Fruit fly (Drosophila melanogaster) whole organism, embryonic: ENCODE data around the gene ND-13A.

Source experiments
- Bdp1 ChIP-seq: fragments of 200-800 bp; sonication (Bioruptor generic); optimal IDR thresholded peaks from 3 replicates; lab custom pipeline; 2016; ENCODE audit warnings: missing biosample characterization, missing genetic modification characterization
- CG1024 ChIP-seq: fragments of 200-800 bp; sonication (Bioruptor generic); IDR thresholded peaks from 2 replicates; pipeline ENCODE4 v1.3.6; 2022; ENCODE audit warnings: missing biosample characterization, missing genetic modification characterization
- CG11456 ChIP-seq: fragments of 200-800 bp; sonication (Bioruptor generic); IDR thresholded peaks from 3 replicates; pipeline ENCODE4 v1.3.6; 2022; ENCODE audit warnings: missing biosample characterization, missing genetic modification characterization
- CG12299 ChIP-seq: fragments of 200-800 bp; sonication (Bioruptor generic); optimal IDR thresholded peaks from 2 replicates; lab custom pipeline; 2018; ENCODE audit warnings: missing biosample characterization, mild to moderate bottlenecking, missing genetic modification characterization
- CG12659 ChIP-seq: fragments of 200-800 bp; sonication (Bioruptor generic); optimal IDR thresholded peaks from 3 replicates; lab custom pipeline; 2017; ENCODE audit warnings: mild to moderate bottlenecking, missing biosample characterization, missing genetic modification reagents, missing genetic modification characterization
- CG12769 ChIP-seq: fragments of 200-800 bp; sonication (Bioruptor generic); optimal IDR thresholded peaks from 2 replicates; lab custom pipeline; 2019; ENCODE audit warnings: missing biosample characterization, mild to moderate bottlenecking, missing genetic modification characterization, moderate library complexity
- CG14860 ChIP-seq: fragments of 200-800 bp; sonication (Bioruptor generic); IDR thresholded peaks from 3 replicates; pipeline ENCODE4 v1.3.6; 2022; ENCODE audit warnings: missing biosample characterization, missing genetic modification characterization; ENCODE audit not compliant: partially characterized antibody
- CG1603 ChIP-seq: fragments of 200-800 bp; sonication (Bioruptor generic); optimal IDR thresholded peaks from 2 replicates; lab custom pipeline; 2019; ENCODE audit warnings: missing biosample characterization, mild to moderate bottlenecking, missing genetic modification characterization, moderate library complexity
- CG1792 ChIP-seq: fragments of 200-800 bp; sonication (Bioruptor generic); optimal IDR thresholded peaks from 2 replicates; lab custom pipeline; 2016; ENCODE audit warnings: missing biosample characterization, missing genetic modification characterization
- CG2120 ChIP-seq: fragments of 200-800 bp; sonication (Bioruptor generic); optimal IDR thresholded peaks from 3 replicates; lab custom pipeline; 2016; ENCODE audit warnings: missing biosample characterization, missing genetic modification characterization
- CG30020 ChIP-seq: fragments of 200-800 bp; optimal IDR thresholded peaks from 2 replicates; lab custom pipeline; 2019; ENCODE audit warnings: missing biosample characterization, mild to moderate bottlenecking, missing genetic modification characterization, moderate library complexity
- CG30403 ChIP-seq: fragments of 200-800 bp; sonication (Bioruptor generic); optimal IDR thresholded peaks from 3 replicates; lab custom pipeline; 2016; ENCODE audit warnings: missing biosample characterization, missing genetic modification characterization
- CG32772 ChIP-seq: fragments of 200-800 bp; sonication (Bioruptor generic); IDR thresholded peaks from 2 replicates; pipeline ENCODE4 v1.3.6; 2022; ENCODE audit warnings: missing biosample characterization, missing genetic modification characterization
- CG42726 ChIP-seq: fragments of 200-800 bp; sonication (Bioruptor generic); IDR thresholded peaks from 2 replicates; pipeline ENCODE4 v1.3.6; 2022; ENCODE audit warnings: missing biosample characterization, missing genetic modification characterization; ENCODE audit not compliant: partially characterized antibody
- CG4282 ChIP-seq: fragments of 200-800 bp; sonication (Bioruptor generic); optimal IDR thresholded peaks from 2 replicates; lab custom pipeline; 2016; ENCODE audit warnings: missing biosample characterization, missing genetic modification characterization
- CG5245 ChIP-seq: fragments of 200-800 bp; sonication (Bioruptor generic); optimal IDR thresholded peaks from 3 replicates; lab custom pipeline; 2016; ENCODE audit warnings: missing biosample characterization, missing genetic modification characterization
- CG7745 ChIP-seq: fragments of 200-800 bp; sonication (Bioruptor generic); optimal IDR thresholded peaks from 2 replicates; lab custom pipeline; 2018; ENCODE audit warnings: missing biosample characterization, mild to moderate bottlenecking, missing genetic modification characterization, moderate library complexity
- CG8924 ChIP-seq: fragments of 200-800 bp; optimal IDR thresholded peaks from 3 replicates; lab custom pipeline; 2019; ENCODE audit warnings: missing biosample characterization, mild to moderate bottlenecking, missing genetic modification characterization, moderate library complexity
- CG9797 ChIP-seq: fragments of 200-800 bp; sonication (Bioruptor generic); optimal IDR thresholded peaks from 3 replicates; lab custom pipeline; 2018; ENCODE audit warnings: missing biosample characterization, mild to moderate bottlenecking, missing genetic modification characterization
- Dref ChIP-seq: fragments of 200-800 bp; sonication (Bioruptor generic); IDR thresholded peaks from 2 replicates; pipeline ENCODE4 v1.3.6; 2022; ENCODE audit warnings: missing biosample characterization, missing genetic modification characterization
- Elba2 ChIP-seq: fragments of 200-800 bp; sonication (Bioruptor generic); optimal IDR thresholded peaks from 3 replicates; lab custom pipeline; 2016; ENCODE audit warnings: missing biosample characterization, missing genetic modification characterization
- Ets97D ChIP-seq: fragments of 200-800 bp; sonication (Bioruptor generic); optimal IDR thresholded peaks from 3 replicates; lab custom pipeline; 2016; ENCODE audit warnings: missing biosample characterization, missing genetic modification characterization
- H2.0 ChIP-seq: fragments of 200-800 bp; sonication (Bioruptor generic); IDR thresholded peaks from 2 replicates; pipeline ENCODE4 v1.3.6; 2022; ENCODE audit warnings: missing biosample characterization, missing genetic modification characterization
- Lhr ChIP-seq: fragments of 200-800 bp; sonication (Bioruptor generic); optimal IDR thresholded peaks from 3 replicates; lab custom pipeline; 2017; ENCODE audit warnings: mild to moderate bottlenecking, missing biosample characterization, missing genetic modification reagents, missing genetic modification characterization
- NK7.1 ChIP-seq: fragments of 200-800 bp; sonication (Bioruptor generic); optimal IDR thresholded peaks from 3 replicates; lab custom pipeline; 2016; ENCODE audit warnings: missing biosample characterization, missing genetic modification characterization
- NfI ChIP-seq: fragments of 200-800 bp; sonication (Bioruptor generic); optimal IDR thresholded peaks from 3 replicates; lab custom pipeline; 2018; ENCODE audit warnings: missing biosample characterization, mild to moderate bottlenecking, missing genetic modification characterization, moderate library complexity
- Pdp1 ChIP-seq, 2 experiments: fragments of 200-800 bp; sonication (Bioruptor generic); optimal IDR thresholded peaks; 3 replicates each; lab custom pipeline; 2016; ENCODE audit warnings: missing biosample characterization in 2 of 2, missing genetic modification characterization in 2 of 2, mild to moderate bottlenecking in 1 of 2, moderate library complexity in 1 of 2
- Poxn ChIP-seq: fragments of 200-800 bp; sonication (Bioruptor generic); IDR thresholded peaks from 2 replicates; pipeline ENCODE4 v1.3.6; 2022; ENCODE audit warnings: missing biosample characterization, missing genetic modification characterization
- Tbp ChIP-seq: fragments of >200 bp; optimal IDR thresholded peaks from 2 replicates; lab custom pipeline; 2018; ENCODE audit warnings: missing biosample characterization, missing genetic modification characterization
- Trl ChIP-seq, 3 experiments: fragments of >200 bp in 2 of 3; fragments of 200-800 bp in 1 of 3; sonication (Bioruptor generic) in 1 of 3; optimal IDR thresholded peaks; 2 replicates in 1 of 3; 3 replicates in 2 of 3; lab custom pipeline; 2016 to 2017; ENCODE audit warnings: missing biosample characterization in 1 of 3, missing genetic modification characterization in 1 of 3
- amos ChIP-seq: fragments of 200-800 bp; sonication (Bioruptor generic); IDR thresholded peaks from 2 replicates; pipeline ENCODE4 v1.3.6; 2022; ENCODE audit warnings: missing biosample characterization, missing genetic modification characterization; ENCODE audit not compliant: partially characterized antibody
- ap ChIP-seq: fragments of 200-800 bp; sonication (Bioruptor generic); IDR thresholded peaks from 2 replicates; pipeline ENCODE4 v1.3.6; 2022; ENCODE audit warnings: missing biosample characterization, missing genetic modification characterization
- bsh ChIP-seq, 2 experiments: fragments of 200-800 bp; sonication (Bioruptor generic); optimal IDR thresholded peaks; 2 replicates each; lab custom pipeline; 2017 to 2018; ENCODE audit warnings: mild to moderate bottlenecking in 2 of 2, missing biosample characterization in 2 of 2, missing genetic modification characterization in 2 of 2, moderate library complexity in 1 of 2
- btn ChIP-seq: fragments of 200-800 bp; sonication (Bioruptor generic); optimal IDR thresholded peaks from 2 replicates; lab custom pipeline; 2016; ENCODE audit warnings: missing biosample characterization, missing genetic modification characterization
- chinmo ChIP-seq: fragments of 200-800 bp; sonication (Bioruptor generic); IDR thresholded peaks from 4 replicates; pipeline ENCODE4 v1.3.6; 2022; ENCODE audit warnings: missing biosample characterization, missing genetic modification characterization; ENCODE audit not compliant: partially characterized antibody
- dm ChIP-seq: fragments of 200-800 bp; sonication (Bioruptor generic); optimal IDR thresholded peaks from 3 replicates; lab custom pipeline; 2016; ENCODE audit warnings: missing biosample characterization, missing genetic modification characterization
- dpn ChIP-seq, 2 experiments: fragments of 200-800 bp; sonication (Bioruptor generic); optimal IDR thresholded peaks; 3 replicates each; lab custom pipeline; 2016; ENCODE audit warnings: missing biosample characterization in 2 of 2, missing genetic modification characterization in 2 of 2
- eve ChIP-seq, 2 experiments: fragments of >200 bp; optimal IDR thresholded peaks; 2 replicates each; lab custom pipeline; 2017; ENCODE audit warnings: missing biosample characterization in 2 of 2, missing genetic modification characterization in 2 of 2
- hkb ChIP-seq, 2 experiments: fragments of 200-800 bp in 1 of 2; fragments of >200 bp in 1 of 2; sonication (Bioruptor generic) in 1 of 2; IDR thresholded peaks in 1 of 2; optimal IDR thresholded peaks in 1 of 2; 2 replicates each; pipeline versions ENCODE4 v1.3.6 to Lab custom; 2017 to 2022; ENCODE audit warnings: missing biosample characterization in 1 of 2, missing genetic modification characterization in 1 of 2
- klu ChIP-seq: fragments of 200-800 bp; sonication (Bioruptor generic); IDR thresholded peaks from 2 replicates; pipeline ENCODE4 v1.3.6; 2022; ENCODE audit warnings: missing biosample characterization, missing genetic modification characterization
- lola ChIP-seq, 3 experiments: fragments of >200 bp in 2 of 3; fragments of 200-800 bp in 1 of 3; sonication (Bioruptor generic) in 1 of 3; optimal IDR thresholded peaks; 2 replicates each; lab custom pipeline; 2017 to 2019; ENCODE audit warnings: missing biosample characterization in 3 of 3, missing genetic modification characterization in 3 of 3, mild to moderate bottlenecking in 1 of 3, moderate library complexity in 1 of 3
- nom ChIP-seq: fragments of 200-800 bp; sonication (Bioruptor generic); optimal IDR thresholded peaks from 2 replicates; lab custom pipeline; 2017; ENCODE audit warnings: missing biosample characterization, missing genetic modification characterization, mild to moderate bottlenecking, moderate library complexity, missing genetic modification reagents
- pan ChIP-seq, 4 experiments: fragments of >200 bp in 3 of 4; fragments of 200-800 bp in 1 of 4; sonication (Bioruptor generic) in 1 of 4; optimal IDR thresholded peaks in 3 of 4; IDR thresholded peaks in 1 of 4; 2 replicates each; pipeline versions ENCODE4 v1.3.6 to Lab custom; 2017 to 2022; ENCODE audit warnings: missing biosample characterization in 2 of 4, missing genetic modification characterization in 2 of 4, mixed read lengths in 1 of 4
- scrt ChIP-seq: fragments of 200-800 bp; sonication (Bioruptor generic); optimal IDR thresholded peaks from 2 replicates; lab custom pipeline; 2018; ENCODE audit warnings: missing biosample characterization, mild to moderate bottlenecking, missing genetic modification characterization, moderate library complexity
- tna ChIP-seq: fragments of 200-800 bp; sonication (Bioruptor generic); IDR thresholded peaks from 2 replicates; pipeline ENCODE4 v1.3.6; 2022; ENCODE audit warnings: missing biosample characterization, missing genetic modification characterization; ENCODE audit not compliant: partially characterized antibody
- twi ChIP-seq: fragments of 200-800 bp; optimal IDR thresholded peaks from 2 replicates; lab custom pipeline; 2019; ENCODE audit warnings: missing biosample characterization, mild to moderate bottlenecking, missing genetic modification characterization, moderate library complexity

Gene ND-13A

DNA sequence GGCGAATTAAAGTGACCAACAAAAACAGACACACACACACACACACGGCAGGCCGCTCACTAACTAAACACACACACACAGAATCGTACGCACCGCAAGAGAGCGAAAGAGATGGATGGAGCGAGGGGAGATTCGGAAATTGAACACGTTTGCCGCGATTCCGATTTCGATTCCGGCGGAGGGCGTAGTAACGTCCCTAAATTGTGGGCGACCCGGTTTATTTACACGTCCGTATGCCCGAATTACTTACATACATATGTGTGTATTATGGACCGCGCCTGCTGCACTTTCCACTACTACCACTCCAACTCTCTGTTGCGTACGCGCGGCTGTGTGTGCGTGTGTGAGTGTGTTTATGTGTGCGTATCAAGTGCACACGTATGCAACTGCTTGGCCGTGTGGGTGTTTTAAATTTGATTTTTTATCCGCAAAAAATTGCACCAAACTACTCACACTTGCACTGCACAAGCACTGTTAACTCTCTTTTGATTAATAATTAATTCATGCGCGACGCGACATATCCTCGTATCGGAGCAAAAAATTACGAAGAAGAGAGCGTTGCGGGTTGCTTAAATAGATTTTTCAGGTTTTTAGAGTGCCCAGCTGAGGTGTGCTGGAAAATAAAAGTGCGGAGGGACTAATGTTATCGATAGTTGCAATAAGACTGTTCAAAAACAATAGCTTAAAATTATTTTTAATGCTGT, 6.9 kb downstream of the ND-13A start, which contains the start of gene Pgant5 (continued):
- TF ChIP-seq CG1792 (no peak), CG8924 (tag; lab: Kevin White, UChicago) (peak; percentile 36), CG12299 (tag; lab: Kevin White, UChicago) (peak; percentile 5), tna (GFP tag; lab: Robert Waterston, UW) (peak; percentile 39; the same call in 1 of the 2 replicates), twi (tag; lab: Kevin White, UChicago) (peak; percentile 66), nom (GFP tag; lab: Kevin White, UChicago) (peak; percentile 65), CG42726 (GFP tag; lab: Robert Waterston, UW) (0 out of 2 replicates have a peak, but pooled peaks have one; percentile 35), eve (GFP tag; optimal IDR thresholded peaks at IDR 0.05; lab: Kevin White, UChicago) (no peak), ap (no peak), CG30020 (tag; lab: Kevin White, UChicago) (no peak), CG9797 (GFP tag; lab: Kevin White, UChicago) (no peak), Trl (optimal IDR thresholded peaks at IDR 0.05; lab: Kevin White, UChicago) (peak; percentile 31 to 69), Trl (GFP tag; optimal IDR thresholded peaks at IDR 0.05; lab: Kevin White, UChicago) (peak; percentile 15), CG2120 (GFP tag; lab: Kevin White, UChicago) (peak; percentile 14), CG7745 (tag; lab: Kevin White, UChicago) (peak; percentile 50), Lhr (peak; percentile 47), Ets97D (GFP tag; lab: Kevin White, UChicago) (no peak), CG1603 (tag; lab: Kevin White, UChicago) (peak; percentile 7), CG11456 (GFP tag; lab: Robert Waterston, UW) (no peak), chinmo (GFP tag; lab: Robert Waterston, UW) (0 out of 4 replicates have a peak, but pooled peaks have one; percentile 79), klu (GFP tag; lab: Robert Waterston, UW) (0 out of 2 replicates have a peak, but pooled peaks have one; percentile 12), CG30403 (GFP tag; lab: Kevin White, UChicago) (peak; percentile 5), CG5245 (GFP tag; lab: Kevin White, UChicago) (no peak), dm (peak; percentile 20), CG4282 (GFP tag; lab: Kevin White, UChicago) (no peak), Pdp1 (GFP tag; optimal IDR thresholded peaks at IDR 0.05; lab: Kevin White, UChicago) (peak in 1 of 2 experiments; percentile 29), Dref (GFP tag; lab: Robert Waterston, UW) (peak; percentile 54), CG14860 (GFP tag; lab: Robert Waterston, UW) (peak; percentile 61; the same call in 1 of the 3 replicates), hkb (optimal IDR thresholded peaks at IDR 0.05; lab: Kevin White, UChicago) (peak; percentile 98), hkb (GFP tag; IDR thresholded peaks at IDR 0.05; lab: Robert Waterston, UW) (no peak), NK7.1 (no peak), btn (GFP tag; lab: Kevin White, UChicago) (peak; percentile 16), dpn (GFP tag; optimal IDR thresholded peaks at IDR 0.05; lab: Kevin White, UChicago) (peak in 1 of 2 experiments; percentile 9), CG32772 (no peak), pan (optimal IDR thresholded peaks at IDR 0.05; lab: Kevin White, UChicago) (no peak), pan (GFP tag; optimal IDR thresholded peaks at IDR 0.05 in 1 of 2, IDR thresholded peaks at IDR 0.05 in 1 of 2) (no peak), lola (GFP tag; optimal IDR thresholded peaks at IDR 0.05; lab: Kevin White, UChicago) (peak in 1 of 3 experiments; percentile 21), Poxn (GFP tag; lab: Robert Waterston, UW) (no peak), CG1024 (no peak), Elba2 (GFP tag; lab: Kevin White, UChicago) (peak; percentile 64), bsh (GFP tag; optimal IDR thresholded peaks at IDR 0.05; lab: Kevin White, UChicago) (peak; percentile 0 to 31), amos (GFP tag; lab: Robert Waterston, UW) (peak; percentile 10), Tbp (GFP tag; lab: Kevin White, UChicago) (peak; percentile 26), H2.0 (GFP tag; lab: Robert Waterston, UW) (0 out of 2 replicates have a peak, but pooled peaks have one; percentile 11), CG12659 (peak; percentile 55), Bdp1 (no peak), scrt (GFP tag; lab: Kevin White, UChicago) (peak; percentile 49), NfI (GFP tag; lab: Kevin White, UChicago) (no peak), CG12769 (tag; lab: Kevin White, UChicago) (peak; percentile 33)
